Worm (Caenorhabditis elegans) whole organism, L2 larva: ENCODE results near the gene math-4.
"Not testable (repeated sequence)": the region's sequence is repeated elsewhere in the genome, so short reads cannot be mapped to it uniquely, and the experiment has no call there.

ENCODE experiments used
- R02D3.7 ChIP-seq: fragments of 150-350 bp; optimal IDR thresholded peaks from 2 replicates; lab custom pipeline; 2014; ENCODE audit warnings: missing biosample characterization, missing genetic modification characterization
- Y55F3AM.14 ChIP-seq: fragments of 200-800 bp; sonication (Bioruptor generic); optimal IDR thresholded peaks from 2 replicates; lab custom pipeline; 2018; ENCODE audit warnings: mild to moderate bottlenecking, missing genetic modification characterization, missing compliant biosample characterization
- ZK546.5 ChIP-seq: sonication (generic microtip); optimal IDR thresholded peaks from 2 replicates; lab custom pipeline; 2017; ENCODE audit warnings: missing biosample characterization, missing genetic modification characterization
- ama-1 ChIP-seq: fragments of 150-350 bp; optimal IDR thresholded peaks from 2 replicates; lab custom pipeline; 2018; ENCODE audit warnings: inconsistent platforms
- blmp-1 ChIP-seq: sonication (generic microtip); optimal IDR thresholded peaks from 2 replicates; lab custom pipeline; 2017; ENCODE audit warnings: missing genetic modification characterization, mild to moderate bottlenecking, missing compliant biosample characterization, antibody characterized with exemption, moderate library complexity; ENCODE audit not compliant: insufficient read depth
- ceh-82 ChIP-seq: fragments of 150-350 bp; optimal IDR thresholded peaks from 2 replicates; lab custom pipeline; 2014; ENCODE audit warnings: missing biosample characterization, missing genetic modification characterization
- crh-2 ChIP-seq: sonication (generic microtip); optimal IDR thresholded peaks from 2 replicates; lab custom pipeline; 2017; ENCODE audit warnings: missing biosample characterization, missing genetic modification characterization
- dmd-4 ChIP-seq: sonication (generic microtip); optimal IDR thresholded peaks from 2 replicates; lab custom pipeline; 2017; ENCODE audit warnings: missing biosample characterization, missing genetic modification characterization
- egl-27 ChIP-seq: sonication (generic microtip); optimal IDR thresholded peaks from 3 replicates; lab custom pipeline; 2017; ENCODE audit warnings: missing biosample characterization, missing genetic modification reagents, missing genetic modification characterization
- elt-1 ChIP-seq: fragments of 150-350 bp; optimal IDR thresholded peaks from 2 replicates; lab custom pipeline; 2014; ENCODE audit warnings: missing biosample characterization, missing genetic modification characterization
- fos-1 ChIP-seq: fragments of 150-350 bp; optimal IDR thresholded peaks from 2 replicates; lab custom pipeline; 2014; ENCODE audit warnings: missing biosample characterization, missing genetic modification characterization
- gmeb-1 ChIP-seq: fragments of 150-350 bp; optimal IDR thresholded peaks from 2 replicates; lab custom pipeline; 2014; ENCODE audit warnings: missing biosample characterization, missing genetic modification characterization
- lin-11 ChIP-seq: fragments of 150-350 bp; sonication (generic microtip); optimal IDR thresholded peaks from 2 replicates; lab custom pipeline; 2014; ENCODE audit warnings: missing biosample characterization, missing genetic modification characterization, inconsistent platforms, mixed read lengths
- lin-13 ChIP-seq: fragments of 150-350 bp; optimal IDR thresholded peaks from 2 replicates; lab custom pipeline; 2014; ENCODE audit warnings: missing biosample characterization, missing genetic modification reagents, missing genetic modification characterization
- lin-39 ChIP-seq: fragments of 150-350 bp; optimal IDR thresholded peaks from 2 replicates; lab custom pipeline; 2014; ENCODE audit warnings: missing biosample characterization, missing genetic modification reagents, missing genetic modification characterization
- lsy-2 ChIP-seq, 2 experiments: fragments of 150-350 bp in 1 of 2; sonication (generic microtip) in 1 of 2; optimal IDR thresholded peaks; 2 replicates each; lab custom pipeline; 2014 to 2017; ENCODE audit warnings: missing biosample characterization in 2 of 2, missing genetic modification characterization in 2 of 2
- mab-5 ChIP-seq: fragments of 150-350 bp; optimal IDR thresholded peaks from 2 replicates; lab custom pipeline; 2014; ENCODE audit warnings: missing biosample characterization, missing genetic modification characterization
- mbf-1 ChIP-seq: sonication (generic microtip); optimal IDR thresholded peaks from 2 replicates; lab custom pipeline; 2017; ENCODE audit warnings: missing biosample characterization, missing genetic modification characterization
- nhr-11 ChIP-seq: fragments of 150-350 bp; optimal IDR thresholded peaks from 2 replicates; lab custom pipeline; 2014; ENCODE audit warnings: missing biosample characterization, missing genetic modification characterization
- nhr-12 ChIP-seq: fragments of 150-350 bp; optimal IDR thresholded peaks from 2 replicates; lab custom pipeline; 2014; ENCODE audit warnings: missing biosample characterization, missing genetic modification characterization
- nhr-129 ChIP-seq: fragments of 150-350 bp; optimal IDR thresholded peaks from 2 replicates; lab custom pipeline; 2014; ENCODE audit warnings: missing biosample characterization, missing genetic modification characterization
- nhr-23 ChIP-seq: fragments of 150-350 bp; optimal IDR thresholded peaks from 2 replicates; lab custom pipeline; 2014; ENCODE audit warnings: missing biosample characterization, missing genetic modification reagents, missing genetic modification characterization
- nhr-25 ChIP-seq: fragments of 150-350 bp; sonication (generic microtip); optimal IDR thresholded peaks from 3 replicates; lab custom pipeline; 2014; ENCODE audit warnings: missing biosample characterization, missing genetic modification characterization
- nhr-6 ChIP-seq: fragments of 150-350 bp; optimal IDR thresholded peaks from 2 replicates; lab custom pipeline; 2014; ENCODE audit warnings: missing biosample characterization, missing genetic modification characterization
- nhr-77 ChIP-seq: fragments of 150-350 bp; optimal IDR thresholded peaks from 2 replicates; lab custom pipeline; 2014; ENCODE audit warnings: missing biosample characterization, missing genetic modification characterization
- peb-1 ChIP-seq: fragments of 150-350 bp; optimal IDR thresholded peaks from 2 replicates; lab custom pipeline; 2014; ENCODE audit warnings: missing biosample characterization, missing genetic modification characterization
- sem-4 ChIP-seq: fragments of 150-350 bp; optimal IDR thresholded peaks from 2 replicates; lab custom pipeline; 2014; ENCODE audit warnings: missing biosample characterization, missing genetic modification reagents, missing genetic modification characterization
- skn-1 ChIP-seq: sonication (generic microtip); optimal IDR thresholded peaks from 2 replicates; lab custom pipeline; 2017; ENCODE audit warnings: missing biosample characterization, missing genetic modification characterization
- sma-3 ChIP-seq: sonication (generic microtip); optimal IDR thresholded peaks from 2 replicates; lab custom pipeline; 2016; ENCODE audit warnings: missing genetic modification reagents, missing genetic modification characterization, missing compliant biosample characterization
- sma-9 ChIP-seq, 2 experiments: fragments of 150-350 bp in 1 of 2; sonication (generic microtip) in 1 of 2; optimal IDR thresholded peaks; 2 replicates each; lab custom pipeline; 2014 to 2016; ENCODE audit warnings: missing genetic modification characterization in 2 of 2, mild to moderate bottlenecking in 1 of 2, missing biosample characterization in 1 of 2, missing compliant biosample characterization in 1 of 2, missing genetic modification reagents in 1 of 2, moderate library complexity in 1 of 2
- snpc-4 ChIP-seq: fragments of 150-350 bp; optimal IDR thresholded peaks from 2 replicates; lab custom pipeline; 2014; ENCODE audit warnings: missing biosample characterization, missing genetic modification characterization
- unc-39 ChIP-seq: fragments of 150-350 bp; optimal IDR thresholded peaks from 2 replicates; lab custom pipeline; 2014; ENCODE audit warnings: missing biosample characterization, missing genetic modification characterization
- unc-55 ChIP-seq: fragments of 150-350 bp; sonication (generic microtip); optimal IDR thresholded peaks from 3 replicates; lab custom pipeline; 2014; ENCODE audit warnings: missing biosample characterization, missing genetic modification reagents, missing genetic modification characterization
- unc-62 ChIP-seq: fragments of 150-350 bp; optimal IDR thresholded peaks from 2 replicates; lab custom pipeline; 2014; ENCODE audit warnings: missing biosample characterization, missing genetic modification reagents, missing genetic modification characterization
- zag-1 ChIP-seq: fragments of 150-350 bp; optimal IDR thresholded peaks from 2 replicates; lab custom pipeline; 2014; ENCODE audit warnings: missing biosample characterization, missing genetic modification characterization
- ztf-1 ChIP-seq: fragments of 200-800 bp; sonication (Bioruptor generic); conservative IDR thresholded peaks from 2 replicates; pipeline ENCODE4 v1.3.6; 2022; ENCODE audit warnings: missing genetic modification characterization, missing compliant biosample characterization
- ztf-4 ChIP-seq: fragments of 150-350 bp; optimal IDR thresholded peaks from 2 replicates; lab custom pipeline; 2014; ENCODE audit warnings: missing biosample characterization, missing genetic modification characterization

Gene math-4

DNA sequence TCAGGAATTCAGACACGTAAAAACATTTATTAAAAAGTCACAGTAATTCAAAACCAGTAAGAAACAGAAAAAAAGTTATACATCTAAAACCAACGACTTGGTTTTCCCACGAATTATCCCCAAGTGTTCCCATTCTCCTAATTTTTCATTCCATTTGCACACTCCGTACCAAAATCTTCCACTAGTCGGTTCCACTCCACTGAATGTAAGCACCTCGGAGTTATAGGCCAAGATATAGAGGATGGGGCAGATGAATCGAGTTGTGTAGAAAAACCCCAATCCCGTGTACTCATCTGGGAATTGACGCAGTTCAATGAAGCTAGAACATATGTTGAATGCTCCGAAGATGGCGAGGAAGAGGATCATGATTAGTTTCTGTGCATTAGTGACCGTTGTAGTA lies 4.8 kb upstream of the math-4 start:
- TF ChIP-seq nhr-25 (tag; lab: Kevin White, UChicago), result no peak
- no peak for TF ChIP-seq nhr-129 (tag; lab: Kevin White, UChicago)
- TF ChIP-seq nhr-12 (tag; lab: Kevin White, UChicago), result no peak
- TF ChIP-seq ceh-82 (tag; lab: Kevin White, UChicago), result no peak
- TF ChIP-seq zag-1 (tag; lab: Kevin White, UChicago), result no peak
- no peak for TF ChIP-seq ama-1 (lab: Kevin White, UChicago)
- no peak for TF ChIP-seq mab-5 (tag; lab: Kevin White, UChicago)
- no peak for TF ChIP-seq peb-1 (tag; lab: Kevin White, UChicago)
- TF ChIP-seq nhr-23 (tag; lab: Kevin White, UChicago), result no peak
- no peak for TF ChIP-seq lin-11 (tag; lab: Kevin White, UChicago)
- no peak for TF ChIP-seq snpc-4 (tag; lab: Kevin White, UChicago)
- no peak for TF ChIP-seq skn-1
- no peak for TF ChIP-seq lin-13 (GFP tag; lab: Kevin White, UChicago)
- TF ChIP-seq nhr-11 (tag; lab: Kevin White, UChicago), result no peak
- no peak for TF ChIP-seq ztf-1
- TF ChIP-seq sem-4 (tag; lab: Kevin White, UChicago), result no peak
- no peak for TF ChIP-seq sma-3 (GFP tag; lab: Kevin White, UChicago)

DNA sequence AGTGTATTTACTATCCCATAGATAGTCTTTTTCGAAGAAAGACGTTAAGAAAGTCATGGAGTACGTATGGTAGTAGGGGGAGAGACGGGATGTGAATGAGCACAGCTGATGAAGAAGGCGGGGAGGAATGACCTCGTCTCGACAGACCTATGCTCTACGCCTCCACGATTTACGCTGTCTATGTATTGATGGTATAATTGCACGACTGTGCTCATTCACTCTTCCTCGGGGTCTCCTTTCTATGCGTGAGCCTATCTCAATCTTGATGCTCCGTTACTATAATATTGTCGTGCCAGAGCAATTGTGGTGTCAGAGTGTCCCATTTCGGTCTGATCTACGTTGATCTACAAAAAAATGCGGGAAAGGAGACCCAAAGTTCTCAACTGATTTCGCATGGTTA lies 3.8 kb upstream of the math-4 start, which contains the start of gene C08F1.10:
TSS of gene C08F1.10 (minus strand) at position 101 of the 400 bp plus-strand sequence.
- no peak for TF ChIP-seq nhr-77
- no peak for TF ChIP-seq unc-62 (GFP tag; lab: Kevin White, UChicago)

DNA sequence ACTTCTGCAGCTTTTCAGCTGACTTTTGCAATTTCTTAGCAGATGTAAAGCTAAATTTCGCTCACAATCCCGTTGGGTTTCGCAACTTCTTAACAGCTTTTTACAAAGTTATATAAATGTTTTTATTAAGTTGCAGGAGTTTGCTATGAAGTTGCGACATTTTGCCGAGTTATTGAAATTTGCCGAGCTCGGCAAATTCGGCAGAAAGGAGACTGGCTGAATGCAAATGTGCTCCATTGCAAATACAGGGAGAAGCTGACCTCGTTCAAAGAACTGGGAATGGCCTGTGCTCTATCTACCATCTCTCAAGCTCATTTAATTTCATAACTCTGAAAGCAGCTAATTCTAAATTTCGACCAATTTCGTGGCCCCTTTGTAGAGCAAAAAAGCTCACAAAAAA lies 2.4 kb upstream of the math-4 start, which contains the start of gene C08F1.11:
TSS of gene C08F1.11 (minus strand) at position 101 of the 400 bp plus-strand sequence.
- TF ChIP-seq lin-39 (tag; lab: Kevin White, UChicago) (no peak), mab-5 (tag; lab: Kevin White, UChicago) (no peak), unc-55 (no peak), nhr-129 (tag; lab: Kevin White, UChicago) (no peak), lsy-2 (tag; optimal IDR thresholded peaks at IDR 0.05; lab: Kevin White, UChicago) (no peak), elt-1 (tag; lab: Kevin White, UChicago) (no peak), nhr-11 (tag; lab: Kevin White, UChicago) (no peak), R02D3.7 (tag; lab: Kevin White, UChicago) (no peak), unc-39 (tag; lab: Kevin White, UChicago) (no peak), fos-1 (tag; lab: Kevin White, UChicago) (no peak), Y55F3AM.14 (no peak), egl-27 (tag; lab: Kevin White, UChicago) (no peak), snpc-4 (tag; lab: Kevin White, UChicago) (no peak), nhr-12 (tag; lab: Kevin White, UChicago) (no peak), gmeb-1 (no peak), nhr-23 (tag; lab: Kevin White, UChicago) (no peak), lin-11 (tag; lab: Kevin White, UChicago) (no peak), sma-9 (GFP tag; optimal IDR thresholded peaks at IDR 0.05; lab: Kevin White, UChicago) (no peak), sma-9 (tag; optimal IDR thresholded peaks at IDR 0.05; lab: Kevin White, UChicago) (no peak), ztf-4 (no peak)

DNA sequence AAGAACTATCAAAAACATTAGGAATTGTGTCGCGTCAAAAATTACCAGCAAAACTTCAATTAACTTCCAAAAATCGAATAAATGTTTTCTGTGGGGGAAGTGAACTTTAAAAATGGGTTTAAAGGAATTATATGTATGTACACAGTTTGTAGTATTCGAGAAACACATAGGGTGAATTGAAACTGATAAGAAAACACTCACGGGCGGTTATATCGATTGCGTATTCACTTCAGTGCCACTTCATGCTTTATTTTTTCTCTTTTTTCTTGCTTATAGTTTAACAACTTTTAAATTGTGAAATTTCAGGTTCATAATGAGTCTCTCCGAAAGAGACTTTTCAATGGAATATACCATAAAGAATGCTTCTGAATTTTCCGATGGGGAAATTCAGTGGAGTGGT lies 7.1 kb downstream of the math-4 start, which contains the start of gene F36H5.14:
TSS of gene F36H5.14 (plus strand) at position 301 of the 400 bp plus-strand sequence.
- not testable (repeated sequence) for TF ChIP-seq blmp-1; lin-11 (tag; lab: Kevin White, UChicago); ZK546.5 (tag; lab: Kevin White, UChicago)

DNA sequence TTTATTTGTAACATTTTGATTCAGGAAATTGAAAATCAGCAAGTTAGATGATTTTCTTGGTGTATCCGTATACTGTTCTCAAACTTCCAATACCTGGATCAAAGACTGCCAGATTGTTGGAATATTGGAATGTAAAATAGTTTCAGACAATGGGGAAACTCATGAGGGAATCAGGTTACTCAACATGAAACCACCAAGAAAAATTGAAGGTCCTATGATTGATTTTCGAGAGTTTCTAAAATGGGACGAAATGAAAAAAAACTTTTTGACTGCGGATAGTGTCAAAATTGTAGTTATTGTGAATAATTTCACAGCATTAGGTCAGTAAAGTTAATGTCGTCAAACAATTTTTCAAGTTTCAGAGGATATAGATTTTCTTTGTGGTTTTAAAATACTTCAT lies 10.6 kb downstream of the math-4 start, which contains the start of gene math-3:
TSS of gene math-3 (plus strand) at position 301 of the 400 bp plus-strand sequence.
- TF ChIP-seq crh-2 (tag; lab: Kevin White, UChicago) (no peak), R02D3.7 (tag; lab: Kevin White, UChicago) (no peak), peb-1 (tag; lab: Kevin White, UChicago) (no peak), nhr-6 (no peak), lin-11 (tag; lab: Kevin White, UChicago) (no peak), nhr-129 (tag; lab: Kevin White, UChicago) (no peak), mbf-1 (tag; lab: Kevin White, UChicago) (no peak), unc-39 (tag; lab: Kevin White, UChicago) (no peak), dmd-4 (tag; lab: Kevin White, UChicago) (no peak), ceh-82 (tag; lab: Kevin White, UChicago) (no peak), mab-5 (tag; lab: Kevin White, UChicago) (no peak), Y55F3AM.14 (no peak), unc-62 (GFP tag; lab: Kevin White, UChicago) (no peak)
